Fruit fly (Drosophila melanogaster) whole organism, embryonic: Measurements from ENCODE around the gene wam.

Source experiments
- Abd-B ChIP-seq: fragments of 200-800 bp; sonication (Bioruptor generic); optimal IDR thresholded peaks from 2 replicates; lab custom pipeline; 2018; ENCODE audit warnings: missing biosample characterization, mild to moderate bottlenecking, missing genetic modification characterization, moderate library complexity
- CG10321 ChIP-seq: fragments of 200-800 bp; sonication (Bioruptor generic); IDR thresholded peaks from 2 replicates; pipeline ENCODE4 v1.3.6; 2022; ENCODE audit warnings: missing biosample characterization, missing genetic modification characterization
- CG10431 ChIP-seq: fragments of 200-800 bp; sonication (Bioruptor generic); optimal IDR thresholded peaks from 3 replicates; lab custom pipeline; 2018; ENCODE audit warnings: missing biosample characterization, mild to moderate bottlenecking, missing genetic modification characterization
- CG1233 ChIP-seq: fragments of 200-800 bp; sonication (Bioruptor generic); optimal IDR thresholded peaks from 4 replicates; lab custom pipeline; 2018; ENCODE audit warnings: missing biosample characterization, mild to moderate bottlenecking, missing genetic modification characterization
- CG12659 ChIP-seq: fragments of 200-800 bp; sonication (Bioruptor generic); optimal IDR thresholded peaks from 3 replicates; lab custom pipeline; 2017; ENCODE audit warnings: mild to moderate bottlenecking, missing biosample characterization, missing genetic modification reagents, missing genetic modification characterization
- CG13123 ChIP-seq: fragments of 200-800 bp; sonication (Bioruptor generic); optimal IDR thresholded peaks from 2 replicates; lab custom pipeline; 2016; ENCODE audit warnings: missing biosample characterization, missing genetic modification characterization
- CG13424 ChIP-seq: fragments of 200-800 bp; sonication (Bioruptor generic); optimal IDR thresholded peaks from 2 replicates; lab custom pipeline; 2019; ENCODE audit warnings: missing biosample characterization, mild to moderate bottlenecking, missing genetic modification characterization, moderate library complexity
- CG13775 ChIP-seq: fragments of 200-800 bp; sonication (Bioruptor generic); optimal IDR thresholded peaks from 3 replicates; lab custom pipeline; 2017; ENCODE audit warnings: missing biosample characterization, mild to moderate bottlenecking, missing genetic modification characterization
- CG14710 ChIP-seq: fragments of 200-800 bp; sonication (Bioruptor generic); optimal IDR thresholded peaks from 3 replicates; lab custom pipeline; 2019; ENCODE audit warnings: missing biosample characterization, mild to moderate bottlenecking, missing genetic modification characterization, moderate library complexity
- CG1529 ChIP-seq: fragments of 200-800 bp; sonication (Bioruptor generic); optimal IDR thresholded peaks from 3 replicates; lab custom pipeline; 2018; ENCODE audit warnings: missing biosample characterization, missing genetic modification characterization
- CG2116 ChIP-seq: fragments of 200-800 bp; sonication (Bioruptor generic); optimal IDR thresholded peaks from 3 replicates; lab custom pipeline; 2018; ENCODE audit warnings: missing biosample characterization, mild to moderate bottlenecking, missing genetic modification characterization
- CG2889 ChIP-seq: fragments of 200-800 bp; sonication (Bioruptor generic); IDR thresholded peaks from 3 replicates; pipeline ENCODE4 v1.3.6; 2022; ENCODE audit warnings: missing biosample characterization, missing genetic modification characterization
- CG30403 ChIP-seq: fragments of 200-800 bp; sonication (Bioruptor generic); optimal IDR thresholded peaks from 3 replicates; lab custom pipeline; 2016; ENCODE audit warnings: missing biosample characterization, missing genetic modification characterization
- CG6254 ChIP-seq: fragments of 200-800 bp; sonication (Bioruptor generic); optimal IDR thresholded peaks from 3 replicates; lab custom pipeline; 2017; ENCODE audit warnings: mild to moderate bottlenecking, missing biosample characterization, missing genetic modification reagents, missing genetic modification characterization
- CG6813 ChIP-seq: fragments of 200-800 bp; sonication (Bioruptor generic); optimal IDR thresholded peaks from 2 replicates; lab custom pipeline; 2017; ENCODE audit warnings: missing biosample characterization, missing genetic modification characterization, mild to moderate bottlenecking, moderate library complexity, missing genetic modification reagents
- CG7556 ChIP-seq: fragments of 200-800 bp; sonication (Bioruptor generic); optimal IDR thresholded peaks from 2 replicates; lab custom pipeline; 2017; ENCODE audit warnings: missing biosample characterization, mild to moderate bottlenecking, missing genetic modification characterization
- CG7928 ChIP-seq: fragments of 200-800 bp; sonication (Bioruptor generic); optimal IDR thresholded peaks from 2 replicates; lab custom pipeline; 2017; ENCODE audit warnings: missing biosample characterization, mild to moderate bottlenecking, missing genetic modification characterization
- CG7987 ChIP-seq: fragments of 200-800 bp; sonication (Bioruptor generic); optimal IDR thresholded peaks from 2 replicates; lab custom pipeline; 2018; ENCODE audit warnings: missing biosample characterization, mild to moderate bottlenecking, missing genetic modification characterization, moderate library complexity
- CG8359 ChIP-seq: fragments of 200-800 bp; sonication (Bioruptor generic); optimal IDR thresholded peaks from 2 replicates; lab custom pipeline; 2017; ENCODE audit warnings: missing biosample characterization, mild to moderate bottlenecking, missing genetic modification characterization, borderline replicate concordance
- CG9609 ChIP-seq: fragments of 200-800 bp; sonication (Bioruptor generic); optimal IDR thresholded peaks from 3 replicates; lab custom pipeline; 2016; ENCODE audit warnings: missing biosample characterization, missing genetic modification characterization
- CG9727 ChIP-seq: fragments of 200-800 bp; sonication (Bioruptor generic); optimal IDR thresholded peaks from 3 replicates; lab custom pipeline; 2017; ENCODE audit warnings: missing biosample characterization, mild to moderate bottlenecking, missing genetic modification characterization
- Chrac-16 ChIP-seq: fragments of 200-800 bp; sonication (Bioruptor generic); optimal IDR thresholded peaks from 3 replicates; lab custom pipeline; 2016; ENCODE audit warnings: missing biosample characterization, missing genetic modification characterization
- Dfd ChIP-seq, 2 experiments: fragments of >200 bp; optimal IDR thresholded peaks; 2 replicates each; lab custom pipeline; 2017; ENCODE audit warnings: missing biosample characterization in 2 of 2, missing genetic modification characterization in 2 of 2
- ERR ChIP-seq: fragments of 200-800 bp; sonication (Bioruptor generic); optimal IDR thresholded peaks from 2 replicates; lab custom pipeline; 2016; ENCODE audit warnings: missing biosample characterization, missing genetic modification characterization
- HmgD ChIP-seq: fragments of 200-800 bp; sonication (Bioruptor generic); optimal IDR thresholded peaks from 3 replicates; lab custom pipeline; 2016; ENCODE audit warnings: missing biosample characterization, missing genetic modification characterization
- Hr51 ChIP-seq, 2 experiments: fragments of 200-800 bp; sonication (Bioruptor generic); optimal IDR thresholded peaks; 2 replicates in 1 of 2; 3 replicates in 1 of 2; lab custom pipeline; 2016 to 2018; ENCODE audit warnings: missing biosample characterization in 2 of 2, missing genetic modification characterization in 2 of 2, mild to moderate bottlenecking in 1 of 2, moderate library complexity in 1 of 2
- Jarid2 ChIP-seq: fragments of 200-800 bp; sonication (Bioruptor generic); optimal IDR thresholded peaks from 3 replicates; lab custom pipeline; 2017; ENCODE audit warnings: mild to moderate bottlenecking, missing biosample characterization, missing genetic modification reagents, missing genetic modification characterization
- Mrtf ChIP-seq: fragments of 200-800 bp; sonication (Bioruptor generic); IDR thresholded peaks from 3 replicates; pipeline ENCODE4 v1.3.6; 2022; ENCODE audit warnings: missing biosample characterization, missing genetic modification characterization
- Oaz ChIP-seq: fragments of 200-800 bp; sonication (Bioruptor generic); IDR thresholded peaks from 2 replicates; pipeline ENCODE4 v1.3.6; 2022; ENCODE audit warnings: missing biosample characterization, missing genetic modification characterization
- Sin3A ChIP-seq: fragments of >200 bp; optimal IDR thresholded peaks from 2 replicates; lab custom pipeline; 2018
- Tbp ChIP-seq: fragments of >200 bp; optimal IDR thresholded peaks from 2 replicates; lab custom pipeline; 2018; ENCODE audit warnings: missing biosample characterization, missing genetic modification characterization
- Xrp1 ChIP-seq: fragments of 200-800 bp; sonication (Bioruptor generic); IDR thresholded peaks from 2 replicates; pipeline ENCODE4 v1.3.6; 2022; ENCODE audit warnings: missing biosample characterization, missing genetic modification characterization
- YL-1 ChIP-seq: fragments of 200-800 bp; sonication (Bioruptor generic); optimal IDR thresholded peaks from 3 replicates; lab custom pipeline; 2017; ENCODE audit warnings: missing biosample characterization, mild to moderate bottlenecking, missing genetic modification characterization
- croc ChIP-seq: fragments of 200-800 bp; sonication (Bioruptor generic); conservative IDR thresholded peaks from 3 replicates; pipeline ENCODE4 v1.3.6; 2022; ENCODE audit warnings: missing biosample characterization, missing genetic modification characterization
- dpn ChIP-seq, 2 experiments: fragments of 200-800 bp; sonication (Bioruptor generic); optimal IDR thresholded peaks; 3 replicates each; lab custom pipeline; 2016; ENCODE audit warnings: missing biosample characterization in 2 of 2, missing genetic modification characterization in 2 of 2
- dysf ChIP-seq: fragments of 200-800 bp; sonication (Bioruptor generic); IDR thresholded peaks from 3 replicates; pipeline ENCODE4 v1.3.6; 2022; ENCODE audit warnings: missing biosample characterization, missing genetic modification characterization
- fd3F ChIP-seq: fragments of 200-800 bp; sonication (Bioruptor generic); optimal IDR thresholded peaks from 2 replicates; lab custom pipeline; 2018; ENCODE audit warnings: missing biosample characterization, mild to moderate bottlenecking, missing genetic modification characterization, moderate library complexity
- hb ChIP-seq: fragments of 200-800 bp; sonication (Bioruptor generic); IDR thresholded peaks from 3 replicates; pipeline ENCODE4 v1.3.6; 2022; ENCODE audit warnings: missing biosample characterization, missing genetic modification characterization; ENCODE audit not compliant: partially characterized antibody
- her ChIP-seq: fragments of 200-800 bp; sonication (Bioruptor generic); optimal IDR thresholded peaks from 2 replicates; lab custom pipeline; 2016; ENCODE audit warnings: missing biosample characterization, missing genetic modification characterization
- lilli ChIP-seq: fragments of 200-800 bp; sonication (Bioruptor generic); optimal IDR thresholded peaks from 3 replicates; lab custom pipeline; 2016; ENCODE audit warnings: missing biosample characterization, missing genetic modification characterization
- lola ChIP-seq, 3 experiments: fragments of >200 bp in 2 of 3; fragments of 200-800 bp in 1 of 3; sonication (Bioruptor generic) in 1 of 3; optimal IDR thresholded peaks; 2 replicates each; lab custom pipeline; 2017 to 2019; ENCODE audit warnings: missing biosample characterization in 3 of 3, missing genetic modification characterization in 3 of 3, mild to moderate bottlenecking in 1 of 3, moderate library complexity in 1 of 3
- mld ChIP-seq: fragments of 200-800 bp; sonication (Bioruptor generic); IDR thresholded peaks from 3 replicates; pipeline ENCODE4 v1.3.6; 2022; ENCODE audit warnings: missing biosample characterization, missing genetic modification characterization; ENCODE audit not compliant: partially characterized antibody
- prd ChIP-seq, 3 experiments: fragments of >200 bp in 2 of 3; fragments of 200-800 bp in 1 of 3; sonication (Bioruptor generic) in 1 of 3; optimal IDR thresholded peaks in 2 of 3; IDR thresholded peaks in 1 of 3; 2 replicates in 2 of 3; 3 replicates in 1 of 3; pipeline versions ENCODE4 v1.3.6 to Lab custom; 2017 to 2022; ENCODE audit warnings: missing biosample characterization in 1 of 3, missing genetic modification characterization in 1 of 3
- rib ChIP-seq: fragments of 200-800 bp; sonication (Bioruptor generic); IDR thresholded peaks from 2 replicates; pipeline ENCODE4 v1.3.6; 2022; ENCODE audit warnings: missing biosample characterization, missing genetic modification characterization
- seq ChIP-seq: fragments of 200-800 bp; sonication (Bioruptor generic); IDR thresholded peaks from 2 replicates; pipeline ENCODE4 v1.3.6; 2022; ENCODE audit warnings: missing biosample characterization, missing genetic modification characterization
- slou ChIP-seq: fragments of 200-800 bp; sonication (Bioruptor generic); optimal IDR thresholded peaks from 3 replicates; lab custom pipeline; 2016; ENCODE audit warnings: missing biosample characterization, missing genetic modification characterization
- slp2 ChIP-seq: fragments of 200-800 bp; sonication (Bioruptor generic); optimal IDR thresholded peaks from 2 replicates; lab custom pipeline; 2016; ENCODE audit warnings: missing biosample characterization, missing genetic modification characterization
- tna ChIP-seq: fragments of 200-800 bp; sonication (Bioruptor generic); IDR thresholded peaks from 2 replicates; pipeline ENCODE4 v1.3.6; 2022; ENCODE audit warnings: missing biosample characterization, missing genetic modification characterization; ENCODE audit not compliant: partially characterized antibody
- tup ChIP-seq: fragments of 200-800 bp; sonication (Bioruptor generic); optimal IDR thresholded peaks from 2 replicates; lab custom pipeline; 2016; ENCODE audit warnings: missing biosample characterization, mild to moderate bottlenecking, missing genetic modification characterization, moderate library complexity

wam gene

DNA sequence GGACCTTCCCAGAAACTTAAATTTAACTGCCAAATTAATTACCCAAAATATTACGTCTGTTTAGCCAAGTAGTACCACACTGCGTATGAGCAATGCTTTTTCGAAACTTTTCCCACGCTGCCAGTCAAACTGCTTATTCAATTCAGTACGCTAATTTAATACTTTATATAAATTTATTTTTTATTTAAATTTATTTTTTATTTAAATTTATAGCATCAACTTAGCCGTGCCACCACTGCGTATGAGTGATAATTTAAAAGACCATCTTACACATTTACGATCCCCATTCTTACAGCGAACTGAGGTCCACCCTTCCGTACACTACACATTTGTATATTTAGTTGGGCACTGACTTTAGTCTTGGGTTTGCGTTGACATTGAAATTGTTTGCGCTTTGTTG, 47.7 kb upstream of the wam start (continued):
- TF ChIP-seq CG12659: peak; percentile 86
- no peak for TF ChIP-seq CG13123 (GFP tag; lab: Kevin White, UChicago)
- peak; percentile 38 for TF ChIP-seq lilli
- peak; percentile 61; the same call in 1 of the 2 replicates for TF ChIP-seq Xrp1
- peak; percentile 76 for TF ChIP-seq seq
- peak; percentile 68 for TF ChIP-seq Jarid2
- TF ChIP-seq Oaz (GFP tag; lab: Robert Waterston, UW): no peak
- peak; percentile 51 for TF ChIP-seq CG7987 (GFP tag; lab: Kevin White, UChicago)
- peak; percentile 87 for TF ChIP-seq CG9727
- peak; percentile 17 for TF ChIP-seq CG2116
- no peak for TF ChIP-seq mld (GFP tag; lab: Robert Waterston, UW)
- no peak for TF ChIP-seq CG2889
- no peak for TF ChIP-seq CG10321 (GFP tag; lab: Robert Waterston, UW)
- TF ChIP-seq dysf (GFP tag; lab: Robert Waterston, UW): peak; percentile 84; the same call in 2 of the 3 replicates
- no peak for TF ChIP-seq tna (GFP tag; lab: Robert Waterston, UW)
- no peak for TF ChIP-seq HmgD (GFP tag; lab: Kevin White, UChicago)
- peak; percentile 80 for TF ChIP-seq CG1233 (GFP tag; lab: Kevin White, UChicago)
- peak; percentile 64 for TF ChIP-seq tup (GFP tag; lab: Kevin White, UChicago)
- TF ChIP-seq CG13424 (tag; lab: Kevin White, UChicago): peak; percentile 79
- peak; percentile 51 for TF ChIP-seq CG14710 (tag; lab: Kevin White, UChicago)
- no peak for TF ChIP-seq Tbp
- TF ChIP-seq her (GFP tag; lab: Kevin White, UChicago): no peak
- TF ChIP-seq CG7928 (GFP tag; lab: Kevin White, UChicago): peak; percentile 66
- peak in 1 of 3 experiments; percentile 43 for TF ChIP-seq lola (GFP tag; optimal IDR thresholded peaks at IDR 0.05; lab: Kevin White, UChicago)
- TF ChIP-seq CG13775: peak; percentile 83
- no peak for TF ChIP-seq Dfd (GFP tag; optimal IDR thresholded peaks at IDR 0.05; lab: Kevin White, UChicago)
- TF ChIP-seq slou (GFP tag; lab: Kevin White, UChicago): peak; percentile 11
- TF ChIP-seq Mrtf (GFP tag; lab: Robert Waterston, UW): 0 out of 3 replicates have a peak, but pooled peaks have one; percentile 49
- peak; percentile 30 for TF ChIP-seq CG8359 (GFP tag; lab: Kevin White, UChicago)
- no peak for TF ChIP-seq slp2 (GFP tag; lab: Kevin White, UChicago)
- TF ChIP-seq CG30403 (GFP tag; lab: Kevin White, UChicago): peak; percentile 59
- TF ChIP-seq Hr51 (GFP tag; optimal IDR thresholded peaks at IDR 0.05; lab: Kevin White, UChicago): peak in 1 of 2 experiments; percentile 82
- TF ChIP-seq hb (GFP tag; lab: Robert Waterston, UW): no peak
- no peak for TF ChIP-seq Sin3A
- peak; percentile 10 for TF ChIP-seq CG1529 (GFP tag; lab: Kevin White, UChicago)
- no peak for TF ChIP-seq CG9609
- no peak for TF ChIP-seq croc (GFP tag; lab: Robert Waterston, UW)
- TF ChIP-seq rib (GFP tag; lab: Robert Waterston, UW): peak; percentile 57; the same call in 1 of the 2 replicates
- peak; percentile 77 for TF ChIP-seq Abd-B
- peak; percentile 32 for TF ChIP-seq Chrac-16 (GFP tag; lab: Kevin White, UChicago)
- TF ChIP-seq CG7556 (GFP tag; lab: Kevin White, UChicago): peak; percentile 86
- TF ChIP-seq CG10431: no peak
- TF ChIP-seq YL-1 (GFP tag; lab: Kevin White, UChicago): peak; percentile 18
- peak in 1 of 2 experiments; percentile 68 for TF ChIP-seq dpn (GFP tag; optimal IDR thresholded peaks at IDR 0.05; lab: Kevin White, UChicago)
- TF ChIP-seq CG6813 (GFP tag; lab: Kevin White, UChicago): peak; percentile 82
- peak; percentile 78 for TF ChIP-seq fd3F (GFP tag; lab: Kevin White, UChicago)
- no peak for TF ChIP-seq prd (optimal IDR thresholded peaks at IDR 0.05; lab: Kevin White, UChicago)
- TF ChIP-seq prd (GFP tag; IDR thresholded peaks at IDR 0.05; lab: Robert Waterston, UW): peak; percentile 52; the same call in 2 of the 3 replicates
- peak; percentile 37 for TF ChIP-seq CG6254
- peak; percentile 12 for TF ChIP-seq ERR (GFP tag; lab: Kevin White, UChicago)
